Worm (Caenorhabditis elegans): ENCODE results near the gene ubxn-4.
A peak's percentile ranks its signal among the peaks of the same experiment; 100 is the strongest.

ce11 chrIII:8400478-8400877, 4.9 kb downstream of the ubxn-4 start:
- TF ChIP-seq zag-1 (tag; optimal IDR thresholded peaks at IDR 0.05), result no peak
- peak in 1 of 2 experiments; percentile 23 for TF ChIP-seq mdl-1 (tag; optimal IDR thresholded peaks at IDR 0.05)
- TF ChIP-seq skn-1 (tag; optimal IDR thresholded peaks at IDR 0.05), result no peak
- peak; percentile 7 for TF ChIP-seq lin-14 (GFP tag; optimal IDR thresholded peaks at IDR 0.05)
- no peak for TF ChIP-seq nhr-28 (tag; optimal IDR thresholded peaks at IDR 0.05)
- TF ChIP-seq unc-62 (GFP tag; optimal IDR thresholded peaks at IDR 0.05), result no peak
- TF ChIP-seq hpl-2 (GFP tag; optimal IDR thresholded peaks at IDR 0.05), result no peak
- no peak for TF ChIP-seq mep-1 (tag; optimal IDR thresholded peaks at IDR 0.05)
- no peak for TF ChIP-seq fkh-4 (tag; optimal IDR thresholded peaks at IDR 0.05; ENCODE audit: borderline replicate concordance)
